Fruit fly (Drosophila melanogaster) whole organism, adult: ENCODE data around the gene CNMa.

Experiments
- CG11617 ChIP-seq: fragments of 200-800 bp; sonication (Bioruptor generic); optimal IDR thresholded peaks from 2 replicates; lab custom pipeline; 2017; ENCODE audit warnings: mild to moderate bottlenecking, missing biosample characterization, missing genetic modification reagents, missing genetic modification characterization
- CG7045 ChIP-seq: fragments of 200-800 bp; sonication (Bioruptor generic); optimal IDR thresholded peaks from 2 replicates; lab custom pipeline; 2017; ENCODE audit warnings: missing biosample characterization, mild to moderate bottlenecking, missing genetic modification characterization
- CG7101 ChIP-seq: fragments of 200-800 bp; sonication (Bioruptor generic); optimal IDR thresholded peaks from 2 replicates; lab custom pipeline; 2018; ENCODE audit warnings: missing biosample characterization, mild to moderate bottlenecking, missing genetic modification characterization, moderate library complexity
- Clk ChIP-seq: fragments of 200-800 bp; sonication (Bioruptor generic); optimal IDR thresholded peaks from 2 replicates; lab custom pipeline; 2017; ENCODE audit warnings: missing biosample characterization, missing genetic modification characterization
- Hr96 ChIP-seq: fragments of 200-800 bp; sonication (Bioruptor generic); optimal IDR thresholded peaks from 2 replicates; lab custom pipeline; 2016; ENCODE audit warnings: missing biosample characterization, missing genetic modification characterization
- cnc ChIP-seq, 2 experiments: fragments of >200 bp; optimal IDR thresholded peaks; 2 replicates each; lab custom pipeline; 2017
- ovo ChIP-seq: fragments of 200-800 bp; sonication (Bioruptor generic); optimal IDR thresholded peaks from 2 replicates; lab custom pipeline; 2016; ENCODE audit warnings: missing biosample characterization, missing genetic modification characterization
- pad ChIP-seq: fragments of 200-800 bp; sonication (Bioruptor generic); optimal IDR thresholded peaks from 3 replicates; lab custom pipeline; 2017; ENCODE audit warnings: missing biosample characterization, missing genetic modification characterization, mild to moderate bottlenecking, moderate library complexity, missing genetic modification reagents

dm6 chr3L:1861400-1861793 is 6.0 kb upstream of the CNMa start:
- no peak for TF ChIP-seq cnc (optimal IDR thresholded peaks at IDR 0.05; lab: Kevin White, UChicago)
- no peak for TF ChIP-seq pad (GFP tag; lab: Kevin White, UChicago)
- TF ChIP-seq ovo: no peak
- TF ChIP-seq Clk (GFP tag; lab: Kevin White, UChicago): no peak
- no peak for TF ChIP-seq Hr96 (GFP tag; lab: Kevin White, UChicago)
- TF ChIP-seq CG11617 (GFP tag; lab: Kevin White, UChicago): no peak
- TF ChIP-seq CG7101: no peak
- TF ChIP-seq CG7045 (GFP tag; lab: Kevin White, UChicago): no peak
